Fruit fly (Drosophila melanogaster) whole organism: Measurements from ENCODE around the gene Calx.

ENCODE experiments used
- Dll ChIP-seq: fragments of >200 bp; optimal IDR thresholded peaks from 2 replicates; lab custom pipeline; 2017
- pan ChIP-seq: fragments of >200 bp; optimal IDR thresholded peaks from 2 replicates; lab custom pipeline; 2017

dm6 chr3R:20950677-20951018, 27.3 kb upstream of the Calx start:
- TF ChIP-seq Dll = no peak
- TF ChIP-seq pan (lab: Kevin White, UChicago) = no peak
